Worm (Caenorhabditis elegans) whole organism, L4 larva: ENCODE results near the gene djr-1.1.
A peak's percentile ranks its signal among the peaks of the same experiment; 100 is the strongest.

Experiments used
- F37D6.2 ChIP-seq: sonication (generic microtip); optimal IDR thresholded peaks from 2 replicates; lab custom pipeline; 2016; ENCODE audit warnings: mild to moderate bottlenecking, missing genetic modification characterization, missing compliant biosample characterization
- F44E2.7 ChIP-seq: fragments of 200-800 bp; sonication (Bioruptor generic); IDR thresholded peaks from 2 replicates; pipeline ENCODE4 v2.1.2; 2022; ENCODE audit warnings: missing genetic modification characterization, missing compliant biosample characterization
- R02D3.7 ChIP-seq: fragments of 150-350 bp; sonication (generic microtip); optimal IDR thresholded peaks from 3 replicates; lab custom pipeline; 2014; ENCODE audit warnings: missing biosample characterization, missing genetic modification characterization
- T20F7.1 ChIP-seq: fragments of 200-800 bp; sonication (Bioruptor generic); optimal IDR thresholded peaks from 2 replicates; lab custom pipeline; 2018; ENCODE audit warnings: mild to moderate bottlenecking, missing genetic modification characterization, missing compliant biosample characterization
- T26A8.4 ChIP-seq: fragments of 200-800 bp; sonication (Bioruptor generic); IDR thresholded peaks from 2 replicates; pipeline ENCODE4 v1.3.6; 2022; ENCODE audit warnings: missing genetic modification characterization, missing compliant biosample characterization
- ZK546.5 ChIP-seq, 2 experiments: sonication (generic microtip); optimal IDR thresholded peaks; 2 replicates each; lab custom pipeline; 2017; ENCODE audit warnings: missing biosample characterization in 2 of 2, missing genetic modification characterization in 2 of 2
- aly-2 ChIP-seq: sonication (generic microtip); optimal IDR thresholded peaks from 2 replicates; lab custom pipeline; 2018; ENCODE audit warnings: missing biosample characterization, missing genetic modification characterization
- arid-1 ChIP-seq: fragments of 200-800 bp; sonication (Bioruptor generic); conservative IDR thresholded peaks from 2 replicates; pipeline ENCODE4 v1.3.6; 2022; ENCODE audit warnings: missing genetic modification reagents, missing genetic modification characterization, missing compliant biosample characterization
- ceh-44 ChIP-seq: fragments of 200-800 bp; sonication (Bioruptor generic); IDR thresholded peaks from 2 replicates; pipeline ENCODE4 v1.3.6; 2022; ENCODE audit warnings: missing genetic modification reagents, missing genetic modification characterization, missing compliant biosample characterization
- ces-1 ChIP-seq: fragments of 150-350 bp; sonication (generic microtip); optimal IDR thresholded peaks from 4 replicates; lab custom pipeline; 2014; ENCODE audit warnings: missing biosample characterization, missing genetic modification reagents, missing genetic modification characterization
- ctbp-1 ChIP-seq: fragments of 200-800 bp; sonication (Bioruptor generic); IDR thresholded peaks from 2 replicates; pipeline ENCODE4 v1.3.6; 2022; ENCODE audit warnings: missing genetic modification reagents, missing genetic modification characterization, missing compliant biosample characterization
- dmd-9 ChIP-seq: fragments of 200-800 bp; sonication (Bioruptor generic); IDR thresholded peaks from 2 replicates; pipeline ENCODE4 v1.3.6; 2022; ENCODE audit warnings: missing genetic modification reagents, missing genetic modification characterization, missing compliant biosample characterization
- dve-1 ChIP-seq: sonication (generic microtip); optimal IDR thresholded peaks from 2 replicates; lab custom pipeline; 2017; ENCODE audit warnings: antibody characterized with exemption, mild to moderate bottlenecking, missing genetic modification characterization, missing compliant biosample characterization; ENCODE audit not compliant: insufficient read depth
- gei-8 ChIP-seq: fragments of 200-800 bp; sonication (Bioruptor generic); optimal IDR thresholded peaks from 2 replicates; lab custom pipeline; 2018; ENCODE audit warnings: mild to moderate bottlenecking, missing genetic modification characterization, missing compliant biosample characterization
- hlh-11 ChIP-seq: fragments of 200-800 bp; sonication (Bioruptor generic); optimal IDR thresholded peaks from 2 replicates; lab custom pipeline; 2018; ENCODE audit warnings: mild to moderate bottlenecking, missing genetic modification characterization, missing compliant biosample characterization
- lir-3 ChIP-seq: sonication (generic microtip); optimal IDR thresholded peaks from 2 replicates; lab custom pipeline; 2016; ENCODE audit warnings: mild to moderate bottlenecking, missing genetic modification characterization, missing compliant biosample characterization
- mdl-1 ChIP-seq, 2 experiments: fragments of 150-350 bp in 1 of 2; sonication (generic microtip) in 1 of 2; optimal IDR thresholded peaks; 2 replicates each; lab custom pipeline; 2014 to 2017; ENCODE audit warnings: missing biosample characterization in 2 of 2, missing genetic modification characterization in 2 of 2
- mep-1 ChIP-seq: fragments of 150-350 bp; sonication (generic microtip); optimal IDR thresholded peaks from 3 replicates; lab custom pipeline; 2014; ENCODE audit warnings: missing biosample characterization, missing genetic modification characterization
- mes-2 ChIP-seq: sonication (generic microtip); optimal IDR thresholded peaks from 2 replicates; lab custom pipeline; 2016; ENCODE audit warnings: missing genotype, mild to moderate bottlenecking, missing genetic modification characterization, missing compliant biosample characterization; ENCODE audit not compliant: poor library complexity, severe bottlenecking
- mxl-2 ChIP-seq: fragments of 200-800 bp; sonication (Bioruptor generic); conservative IDR thresholded peaks from 2 replicates; pipeline ENCODE4 v1.3.6; 2022; ENCODE audit warnings: missing genetic modification reagents, missing genetic modification characterization, missing compliant biosample characterization
- mxl-3 ChIP-seq: fragments of 200-800 bp; sonication (Bioruptor generic); optimal IDR thresholded peaks from 2 replicates; lab custom pipeline; 2018; ENCODE audit warnings: mild to moderate bottlenecking, missing genetic modification characterization, missing compliant biosample characterization
- nhr-10 ChIP-seq: fragments of 150-350 bp; optimal IDR thresholded peaks from 2 replicates; lab custom pipeline; 2014; ENCODE audit warnings: missing biosample characterization, missing genetic modification characterization
- nhr-102 ChIP-seq: sonication (generic microtip); optimal IDR thresholded peaks from 2 replicates; lab custom pipeline; 2016; ENCODE audit warnings: mild to moderate bottlenecking, missing genetic modification characterization, moderate library complexity, missing compliant biosample characterization
- nhr-11 ChIP-seq: fragments of 150-350 bp; optimal IDR thresholded peaks from 2 replicates; lab custom pipeline; 2014; ENCODE audit warnings: missing biosample characterization, missing genetic modification characterization
- nhr-237 ChIP-seq: sonication (generic microtip); optimal IDR thresholded peaks from 2 replicates; lab custom pipeline; 2017; ENCODE audit warnings: missing biosample characterization, missing genetic modification characterization
- nhr-28 ChIP-seq: fragments of 150-350 bp; optimal IDR thresholded peaks from 2 replicates; lab custom pipeline; 2014; ENCODE audit warnings: missing biosample characterization, missing genetic modification characterization
- nhr-41 ChIP-seq: fragments of 200-800 bp; sonication (Bioruptor generic); IDR thresholded peaks from 2 replicates; pipeline ENCODE4 v1.3.6; 2022; ENCODE audit warnings: missing genetic modification reagents, missing genetic modification characterization, missing compliant biosample characterization
- nhr-42 ChIP-seq: fragments of 200-800 bp; sonication (Bioruptor generic); IDR thresholded peaks from 2 replicates; pipeline ENCODE4 v1.3.6; 2022; ENCODE audit warnings: missing genetic modification characterization, missing compliant biosample characterization
- nhr-48 ChIP-seq: sonication (generic microtip); optimal IDR thresholded peaks from 2 replicates; lab custom pipeline; 2016; ENCODE audit warnings: mild to moderate bottlenecking, missing genetic modification characterization, missing compliant biosample characterization
- nhr-77 ChIP-seq: fragments of 150-350 bp; optimal IDR thresholded peaks from 2 replicates; lab custom pipeline; 2014; ENCODE audit warnings: missing biosample characterization, missing genetic modification characterization
- saeg-2 ChIP-seq: fragments of 200-800 bp; sonication (Bioruptor generic); IDR thresholded peaks from 2 replicates; pipeline ENCODE4 v1.3.6; 2022; ENCODE audit warnings: missing genetic modification reagents, missing genetic modification characterization, missing compliant biosample characterization
- sdz-12 ChIP-seq: fragments of 200-800 bp; sonication (Bioruptor generic); optimal IDR thresholded peaks from 2 replicates; lab custom pipeline; 2018; ENCODE audit warnings: mild to moderate bottlenecking, missing genetic modification characterization, missing compliant biosample characterization
- set-16 ChIP-seq: fragments of 200-800 bp; sonication (Bioruptor generic); IDR thresholded peaks from 2 replicates; pipeline ENCODE4 v1.3.6; 2022; ENCODE audit warnings: missing genetic modification reagents, missing genetic modification characterization, missing compliant biosample characterization
- snpc-1.2 ChIP-seq: fragments of 200-800 bp; sonication (Bioruptor generic); IDR thresholded peaks from 2 replicates; pipeline ENCODE4 v1.3.6; 2022; ENCODE audit warnings: missing genetic modification reagents, missing genetic modification characterization, missing compliant biosample characterization
- unc-130 ChIP-seq: sonication (generic microtip); optimal IDR thresholded peaks from 2 replicates; lab custom pipeline; 2016; ENCODE audit warnings: missing genetic modification reagents, missing genetic modification characterization, missing compliant biosample characterization
- unc-62 ChIP-seq, 3 experiments: fragments of 150-350 bp in 1 of 3; sonication (generic microtip); optimal IDR thresholded peaks in 2 of 3; peaks in 1 of 3; 1 replicate in 1 of 3; 2 replicates in 2 of 3; lab custom pipeline; 2014 to 2017; ENCODE audit warnings: missing biosample characterization in 3 of 3, missing genetic modification characterization in 3 of 3, missing genetic modification reagents in 3 of 3, missing genotype in 1 of 3
- zfp-2 ChIP-seq: sonication (generic microtip); optimal IDR thresholded peaks from 2 replicates; lab custom pipeline; 2016; ENCODE audit warnings: mild to moderate bottlenecking, missing genetic modification characterization, missing compliant biosample characterization
- ztf-11 ChIP-seq: fragments of 150-350 bp; optimal IDR thresholded peaks from 2 replicates; lab custom pipeline; 2014; ENCODE audit warnings: missing biosample characterization, missing genetic modification characterization

The djr-1.1 gene

DNA sequence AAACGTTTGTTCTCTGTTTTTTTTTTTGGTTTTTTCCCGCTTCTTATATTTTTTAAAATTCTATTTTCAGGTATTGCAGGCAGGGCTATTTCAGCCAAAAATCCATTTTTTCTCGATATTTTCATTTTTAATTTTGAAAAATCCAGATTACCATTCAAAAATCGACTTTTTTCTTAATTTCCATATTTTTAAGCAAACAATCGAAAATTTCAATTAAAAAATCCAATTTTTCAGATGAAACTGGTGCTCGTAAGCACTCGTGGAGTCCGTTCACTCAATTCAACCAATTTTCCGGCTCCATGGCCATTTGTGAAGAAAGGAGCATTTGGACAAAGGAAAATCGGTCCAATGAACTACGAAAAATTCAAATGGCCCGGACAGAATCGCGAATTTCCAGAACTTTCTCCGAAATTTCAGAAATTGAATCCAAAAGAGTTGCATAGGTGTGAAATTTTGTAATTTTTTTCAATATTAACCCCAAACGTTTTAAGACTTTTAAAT, 1.6 kb upstream of the djr-1.1 start, which contains the start of gene mrpl-41:
mrpl-41 (plus strand) TSS at position 235 of the 501 bp plus-strand sequence.
- TF ChIP-seq snpc-1.2 (GFP tag; lab: Robert Waterston, UW) (0 out of 2 replicates have a peak, but pooled peaks have one; percentile 14), sdz-12 (GFP tag; lab: Kevin White, UChicago) (peak; percentile 23), nhr-237 (tag; lab: Kevin White, UChicago) (no peak), dmd-9 (no peak), lir-3 (tag; lab: Kevin White, UChicago) (no peak), nhr-42 (GFP tag; lab: Robert Waterston, UW) (peak; percentile 61; the same call in 1 of the 2 replicates), T26A8.4 (GFP tag; lab: Robert Waterston, UW) (peak; percentile 46; the same call in 1 of the 2 replicates)

- TF ChIP-seq saeg-2 (GFP tag; lab: Robert Waterston, UW) (no peak), mep-1 (tag; lab: Kevin White, UChicago) (no peak), ces-1 (GFP tag; lab: Kevin White, UChicago) (no peak)
Observed at ce11 chrII:294606-295005, 4.2 kb downstream of the djr-1.1 start, which contains the start of gene B0432.11. Gene B0432.11 (minus strand): TSS chrII:294706.

DNA sequence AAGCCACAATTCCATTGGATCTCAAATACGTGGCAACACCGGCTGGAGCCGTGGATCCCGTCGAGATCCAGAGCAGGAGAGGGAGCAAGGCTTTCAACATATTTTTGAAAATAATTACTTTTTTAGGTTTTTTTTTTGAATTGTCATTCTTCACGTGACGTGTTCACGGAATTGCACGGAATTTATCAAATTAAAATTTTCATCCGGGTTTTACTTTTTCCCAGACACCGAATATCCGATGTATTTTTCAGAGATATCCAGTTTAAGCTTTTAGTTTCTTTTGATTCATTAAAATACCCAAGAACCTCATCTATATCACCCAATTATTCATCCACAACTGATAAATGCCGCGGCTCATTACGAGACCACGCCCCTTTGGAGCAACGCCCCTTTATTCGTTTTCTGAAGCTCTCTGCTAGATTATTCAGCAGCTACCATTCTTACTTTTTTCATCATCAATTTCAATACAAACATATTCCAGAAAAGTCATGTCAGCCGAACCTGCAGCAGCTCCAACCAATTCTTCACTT, 6.6 kb downstream of the djr-1.1 start, which contains the start of the genes clec-117 and B0432.1:
clec-117 (minus strand) TSS at position 101 of the 530 bp plus-strand sequence.
B0432.1 (plus strand) TSS at position 480 of the 530 bp plus-strand sequence.
- TF ChIP-seq nhr-77 (tag; lab: Kevin White, UChicago) = no peak
- no peak for TF ChIP-seq T20F7.1 (GFP tag; lab: Kevin White, UChicago)
- no peak for TF ChIP-seq aly-2 (tag; lab: Kevin White, UChicago)
- no peak for TF ChIP-seq ZK546.5 (tag; optimal IDR thresholded peaks at IDR 0.05; lab: Kevin White, UChicago)
- TF ChIP-seq gei-8 (GFP tag; lab: Kevin White, UChicago) = no peak
- TF ChIP-seq nhr-41 (GFP tag; lab: Robert Waterston, UW) = no peak
- no peak for TF ChIP-seq unc-62 (GFP tag; optimal IDR thresholded peaks at IDR 0.05 in 1 of 2; lab: Kevin White, UChicago)
- no peak for TF ChIP-seq unc-62 (tag; optimal IDR thresholded peaks at IDR 0.05; lab: Kevin White, UChicago)
- TF ChIP-seq nhr-11 (tag; lab: Kevin White, UChicago) = no peak
- TF ChIP-seq unc-130 (GFP tag; lab: Kevin White, UChicago) = no peak
- no peak for TF ChIP-seq nhr-102 (tag; lab: Kevin White, UChicago)
- TF ChIP-seq zfp-2 = no peak
- TF ChIP-seq set-16 = no peak
- TF ChIP-seq F44E2.7 (GFP tag; lab: Robert Waterston, UW) = no peak
- TF ChIP-seq dve-1 (tag; lab: Kevin White, UChicago) = no peak
- TF ChIP-seq F37D6.2 (tag; lab: Kevin White, UChicago) = no peak
- TF ChIP-seq mxl-2 (GFP tag; lab: Robert Waterston, UW) = no peak

ce11 chrII:299684-300083, 9.3 kb downstream of the djr-1.1 start, which contains the start of gene K01A2.6:
Gene K01A2.6 (plus strand): TSS chrII:299984.
- TF ChIP-seq unc-130 (GFP tag; lab: Kevin White, UChicago) = no peak
- TF ChIP-seq nhr-42 (GFP tag; lab: Robert Waterston, UW) = no peak
- TF ChIP-seq unc-62 (GFP tag; optimal IDR thresholded peaks at IDR 0.05 in 1 of 2; lab: Kevin White, UChicago) = peak in 1 of 2 experiments; percentile 14
- no peak for TF ChIP-seq unc-62 (tag; optimal IDR thresholded peaks at IDR 0.05; lab: Kevin White, UChicago)
- TF ChIP-seq ceh-44 (GFP tag; lab: Robert Waterston, UW) = no peak
- TF ChIP-seq, all 104 proteins: peak for 1

ce11 chrII:300977-301772, 10.8 kb downstream of the djr-1.1 start, which contains the start of gene K01A2.5:
Gene K01A2.5 (plus strand): TSS chrII:301273.
- TF ChIP-seq arid-1 (GFP tag; lab: Robert Waterston, UW) (no peak), nhr-11 (tag; lab: Kevin White, UChicago) (no peak), nhr-28 (tag; lab: Kevin White, UChicago) (peak; percentile 66), nhr-48 (tag; lab: Kevin White, UChicago) (peak; percentile 10), nhr-237 (tag; lab: Kevin White, UChicago) (no peak), R02D3.7 (tag; lab: Kevin White, UChicago) (no peak), mes-2 (tag; lab: Kevin White, UChicago) (no peak), mdl-1 (tag; optimal IDR thresholded peaks at IDR 0.05; lab: Kevin White, UChicago) (peak in 1 of 2 experiments; percentile 23), F44E2.7 (GFP tag; lab: Robert Waterston, UW) (no peak), hlh-11 (tag; lab: Kevin White, UChicago) (peak; percentile 34), mxl-3 (GFP tag; lab: Kevin White, UChicago) (peak; percentile 35), nhr-42 (GFP tag; lab: Robert Waterston, UW) (no peak), nhr-10 (tag; lab: Kevin White, UChicago) (no peak), ctbp-1 (GFP tag; lab: Robert Waterston, UW) (no peak), sdz-12 (GFP tag; lab: Kevin White, UChicago) (no peak), snpc-1.2 (GFP tag; lab: Robert Waterston, UW) (no peak), ztf-11 (tag; lab: Kevin White, UChicago) (no peak)
